Worm (Caenorhabditis elegans) whole organism, young adult: ENCODE results near the gene rab-39.

Experiments used
- T07F8.4 ChIP-seq: sonication (generic microtip); optimal IDR thresholded peaks from 2 replicates; lab custom pipeline; 2016; ENCODE audit warnings: mild to moderate bottlenecking, missing genetic modification characterization, moderate library complexity, missing compliant biosample characterization
- ama-1 ChIP-seq, 3 experiments: fragments of 150-350 bp in 1 of 3; sonication (generic microtip) in 2 of 3; optimal IDR thresholded peaks; 2 replicates each; lab custom pipeline; 2014 to 2018; ENCODE audit warnings: missing biosample characterization in 2 of 3, missing genetic modification characterization in 2 of 3, missing genetic modification reagents in 2 of 3
- dpff-1 ChIP-seq: sonication (generic microtip); optimal IDR thresholded peaks from 2 replicates; lab custom pipeline; 2017; ENCODE audit warnings: mild to moderate bottlenecking, missing genetic modification characterization, missing compliant biosample characterization
- gei-17 ChIP-seq: fragments of 200-800 bp; sonication (Bioruptor generic); optimal IDR thresholded peaks from 2 replicates; lab custom pipeline; 2018; ENCODE audit warnings: mild to moderate bottlenecking, missing genetic modification characterization, missing compliant biosample characterization
- lin-40 ChIP-seq: sonication (generic microtip); optimal IDR thresholded peaks from 2 replicates; lab custom pipeline; 2016; ENCODE audit warnings: missing genetic modification characterization, mild to moderate bottlenecking, missing compliant biosample characterization, missing genotype, missing genetic modification reagents
- pha-4 ChIP-seq: fragments of 150-350 bp; sonication (generic microtip); optimal IDR thresholded peaks from 2 replicates; lab custom pipeline; 2014; ENCODE audit warnings: missing biosample characterization, missing genetic modification reagents, missing genetic modification characterization
- snpc-1.3 ChIP-seq: sonication (generic microtip); optimal IDR thresholded peaks from 2 replicates; lab custom pipeline; 2017; ENCODE audit warnings: missing genetic modification characterization, mild to moderate bottlenecking, missing compliant biosample characterization, antibody characterized with exemption, moderate library complexity, missing genotype, missing genetic modification reagents; ENCODE audit not compliant: insufficient read depth
- tbx-9 ChIP-seq: sonication (generic microtip); optimal IDR thresholded peaks from 2 replicates; lab custom pipeline; 2016; ENCODE audit warnings: borderline replicate concordance, missing genetic modification characterization, inconsistent platforms, missing compliant biosample characterization
- unc-130 ChIP-seq: sonication (generic microtip); optimal IDR thresholded peaks from 2 replicates; lab custom pipeline; 2016; ENCODE audit warnings: missing genetic modification reagents, missing genetic modification characterization, missing compliant biosample characterization

DNA sequence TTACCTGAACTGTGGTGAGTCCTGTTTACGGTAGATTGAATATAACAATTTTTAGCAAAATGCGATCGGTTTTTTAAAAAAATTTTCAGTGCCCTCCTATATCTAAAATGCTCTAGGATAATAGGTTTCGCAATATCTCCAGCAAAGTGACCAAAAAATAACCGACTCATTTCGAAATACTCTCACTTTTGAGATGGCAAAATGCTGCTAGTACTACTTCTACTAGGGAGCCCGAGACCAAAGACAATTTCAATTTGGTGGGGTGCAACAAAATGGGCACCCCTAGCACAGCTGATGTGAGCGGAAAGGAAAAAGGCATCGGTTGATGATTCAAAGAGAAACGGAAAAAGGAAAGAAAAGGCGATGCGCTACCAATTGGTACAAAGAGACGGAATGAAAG, 19.2 kb downstream of the rab-39 start:
- TF ChIP-seq pha-4 (no peak), dpff-1 (tag; lab: Kevin White, UChicago) (no peak), T07F8.4 (tag; lab: Kevin White, UChicago) (no peak), snpc-1.3 (tag; lab: Kevin White, UChicago) (no peak), gei-17 (no peak), tbx-9 (no peak), unc-130 (no peak), lin-40 (tag; lab: Kevin White, UChicago) (no peak), ama-1 (optimal IDR thresholded peaks at IDR 0.05; lab: Kevin White, UChicago) (no peak), ama-1 (GFP tag; optimal IDR thresholded peaks at IDR 0.05; lab: Kevin White, UChicago) (no peak)
